Worm (Caenorhabditis elegans) whole organism, young adult: ENCODE data around the gene Y46B2A.4.
A peak's percentile ranks its signal among the peaks of the same experiment; 100 is the strongest.

Experiments
- B0019.2 ChIP-seq: fragments of 200-800 bp; sonication (Bioruptor generic); conservative IDR thresholded peaks from 2 replicates; pipeline ENCODE4 v1.3.6; 2022; ENCODE audit warnings: missing genetic modification reagents, missing genetic modification characterization, missing compliant biosample characterization
- D2030.7 ChIP-seq: fragments of 200-800 bp; sonication (Bioruptor generic); IDR thresholded peaks from 2 replicates; pipeline ENCODE4 v1.3.6; 2022; ENCODE audit warnings: missing genetic modification reagents, missing genetic modification characterization, missing compliant biosample characterization
- F55B11.4 ChIP-seq: sonication (generic microtip); optimal IDR thresholded peaks from 2 replicates; lab custom pipeline; 2016; ENCODE audit warnings: missing compliant biosample characterization, missing genetic modification characterization, borderline replicate concordance; ENCODE audit not compliant: insufficient read depth
- ama-1 ChIP-seq, 3 experiments: fragments of 150-350 bp in 1 of 3; sonication (generic microtip) in 2 of 3; optimal IDR thresholded peaks; 2 replicates each; lab custom pipeline; 2014 to 2018; ENCODE audit warnings: missing biosample characterization in 2 of 3, missing genetic modification characterization in 2 of 3, missing genetic modification reagents in 2 of 3
- ceh-58 ChIP-seq: fragments of 200-800 bp; sonication (Bioruptor generic); IDR thresholded peaks from 2 replicates; pipeline ENCODE4 v1.3.6; 2022; ENCODE audit warnings: missing genetic modification characterization, missing compliant biosample characterization
- egl-18 ChIP-seq: fragments of 200-800 bp; sonication (Bioruptor generic); IDR thresholded peaks from 2 replicates; pipeline ENCODE4 v1.3.6; 2022; ENCODE audit warnings: missing genetic modification reagents, missing genetic modification characterization, missing compliant biosample characterization
- let-526 ChIP-seq: fragments of 200-800 bp; sonication (Bioruptor generic); IDR thresholded peaks from 2 replicates; pipeline ENCODE4 v1.3.6; 2022; ENCODE audit warnings: missing genetic modification reagents, missing genetic modification characterization, missing compliant biosample characterization
- nhr-179 ChIP-seq: sonication (generic microtip); optimal IDR thresholded peaks from 2 replicates; lab custom pipeline; 2016; ENCODE audit warnings: mild to moderate bottlenecking, missing genetic modification characterization, missing compliant biosample characterization
- pha-4 ChIP-seq: fragments of 150-350 bp; sonication (generic microtip); optimal IDR thresholded peaks from 2 replicates; lab custom pipeline; 2014; ENCODE audit warnings: missing biosample characterization, missing genetic modification reagents, missing genetic modification characterization
- ztf-6 ChIP-seq: fragments of 200-800 bp; sonication (Bioruptor generic); IDR thresholded peaks from 2 replicates; pipeline ENCODE4 v1.3.6; 2022; ENCODE audit warnings: missing genetic modification reagents, missing genetic modification characterization, missing compliant biosample characterization

- TF ChIP-seq ceh-58 (GFP tag; lab: Robert Waterston, UW): no peak
- TF ChIP-seq let-526 (GFP tag; lab: Robert Waterston, UW): no peak
- no peak for TF ChIP-seq nhr-179 (tag; lab: Kevin White, UChicago)
- TF ChIP-seq pha-4 (tag; lab: Kevin White, UChicago): no peak
- TF ChIP-seq ztf-6 (GFP tag; lab: Robert Waterston, UW): no peak
- no peak for TF ChIP-seq egl-18 (GFP tag; lab: Robert Waterston, UW)
- TF ChIP-seq B0019.2 (GFP tag; lab: Robert Waterston, UW): no peak
- TF ChIP-seq D2030.7: peak; percentile 61
- no peak for TF ChIP-seq ama-1 (optimal IDR thresholded peaks at IDR 0.05; lab: Kevin White, UChicago)
- TF ChIP-seq ama-1 (GFP tag; optimal IDR thresholded peaks at IDR 0.05; lab: Kevin White, UChicago): no peak
- TF ChIP-seq F55B11.4 (tag; lab: Kevin White, UChicago): no peak
Measured at ce11 chrII:872993-873787, 11.5 kb downstream of the Y46B2A.4 start, which contains the start of gene alg-2.
